Fruit fly (Drosophila melanogaster) whole organism, prepupa: ENCODE measurements around the gene Drsl5.

Experiments used
- CG10669 ChIP-seq: fragments of 200-800 bp; sonication (Bioruptor generic); optimal IDR thresholded peaks from 3 replicates; lab custom pipeline; 2018; ENCODE audit warnings: missing biosample characterization, mild to moderate bottlenecking, missing genetic modification characterization, moderate library complexity
- CG11762 ChIP-seq: fragments of 200-800 bp; sonication (Bioruptor generic); optimal IDR thresholded peaks from 3 replicates; lab custom pipeline; 2016; ENCODE audit warnings: missing biosample characterization, missing genetic modification characterization; ENCODE audit not compliant: insufficient read depth
- CG11902 ChIP-seq: fragments of 200-800 bp; sonication (Bioruptor generic); optimal IDR thresholded peaks from 3 replicates; lab custom pipeline; 2016; ENCODE audit warnings: missing biosample characterization, missing genetic modification characterization
- CG15336 ChIP-seq: fragments of 200-800 bp; sonication (Bioruptor generic); IDR thresholded peaks from 2 replicates; pipeline ENCODE4 v1.3.6; 2022; ENCODE audit warnings: missing biosample characterization, missing genetic modification characterization
- CG16779 ChIP-seq: fragments of 200-800 bp; sonication (Bioruptor generic); optimal IDR thresholded peaks from 3 replicates; lab custom pipeline; 2017; ENCODE audit warnings: missing biosample characterization, mild to moderate bottlenecking, missing genetic modification characterization
- CG3032 ChIP-seq: fragments of 200-800 bp; optimal IDR thresholded peaks from 2 replicates; lab custom pipeline; 2019; ENCODE audit warnings: missing biosample characterization, mild to moderate bottlenecking, missing genetic modification characterization, moderate library complexity
- CG31627 ChIP-seq: fragments of 200-800 bp; sonication (Bioruptor generic); optimal IDR thresholded peaks from 3 replicates; lab custom pipeline; 2016; ENCODE audit warnings: missing biosample characterization, missing genetic modification characterization
- CG32006 ChIP-seq: fragments of 200-800 bp; sonication (Bioruptor generic); optimal IDR thresholded peaks from 3 replicates; lab custom pipeline; 2017; ENCODE audit warnings: missing biosample characterization, mild to moderate bottlenecking, missing genetic modification characterization
- CG3919 ChIP-seq: fragments of 200-800 bp; sonication (Bioruptor generic); optimal IDR thresholded peaks from 3 replicates; lab custom pipeline; 2016; ENCODE audit warnings: missing biosample characterization, missing genetic modification characterization
- CG4318 ChIP-seq: fragments of 200-800 bp; sonication (Bioruptor generic); optimal IDR thresholded peaks from 3 replicates; lab custom pipeline; 2017; ENCODE audit warnings: missing biosample characterization, mild to moderate bottlenecking, missing genetic modification characterization
- CG6163 ChIP-seq: fragments of 200-800 bp; sonication (Bioruptor generic); IDR thresholded peaks from 3 replicates; pipeline ENCODE4 v1.3.6; 2022; ENCODE audit warnings: missing biosample characterization, missing genetic modification characterization
- CG6792 ChIP-seq: fragments of 200-800 bp; sonication (Bioruptor generic); optimal IDR thresholded peaks from 3 replicates; lab custom pipeline; 2016; ENCODE audit warnings: missing biosample characterization, missing genetic modification characterization
- CG6808 ChIP-seq: fragments of 200-800 bp; sonication (Bioruptor generic); optimal IDR thresholded peaks from 3 replicates; lab custom pipeline; 2017; ENCODE audit warnings: missing biosample characterization, missing genetic modification characterization, mild to moderate bottlenecking, moderate library complexity, missing genetic modification reagents
- CG7368 ChIP-seq: fragments of 200-800 bp; sonication (Bioruptor generic); optimal IDR thresholded peaks from 3 replicates; lab custom pipeline; 2016; ENCODE audit warnings: missing biosample characterization, missing genetic modification characterization
- CG8119 ChIP-seq: fragments of 200-800 bp; sonication (Bioruptor generic); IDR thresholded peaks from 3 replicates; pipeline ENCODE4 v1.3.6; 2022; ENCODE audit warnings: missing biosample characterization, missing genetic modification characterization
- CG8319 ChIP-seq: fragments of 200-800 bp; sonication (Bioruptor generic); optimal IDR thresholded peaks from 3 replicates; lab custom pipeline; 2016; ENCODE audit warnings: missing biosample characterization, missing genetic modification characterization
- CG9139 ChIP-seq: fragments of 200-800 bp; sonication (Bioruptor generic); optimal IDR thresholded peaks from 3 replicates; lab custom pipeline; 2017; ENCODE audit warnings: missing biosample characterization, mild to moderate bottlenecking, missing genetic modification characterization
- Eip75B ChIP-seq: fragments of 200-800 bp; sonication (Bioruptor generic); optimal IDR thresholded peaks from 3 replicates; lab custom pipeline; 2016; ENCODE audit warnings: missing biosample characterization, missing genetic modification characterization
- Eip78C ChIP-seq: fragments of 200-800 bp; sonication (Bioruptor generic); peaks from one replicate; lab custom pipeline; 2016; ENCODE audit warnings: missing biosample characterization, missing genetic modification characterization
- Eip93F ChIP-seq: fragments of 200-800 bp; sonication (Bioruptor generic); optimal IDR thresholded peaks from 2 replicates; lab custom pipeline; 2016; ENCODE audit warnings: missing biosample characterization, mild to moderate bottlenecking, missing genetic modification characterization
- Ets21C ChIP-seq: fragments of 200-800 bp; sonication (Bioruptor generic); optimal IDR thresholded peaks from 3 replicates; lab custom pipeline; 2016; ENCODE audit warnings: missing biosample characterization, missing genetic modification characterization
- Hr38 ChIP-seq: sonication (Bioruptor generic); optimal IDR thresholded peaks from 2 replicates; lab custom pipeline; 2016; ENCODE audit warnings: missing biosample characterization, missing genetic modification characterization
- Hr4 ChIP-seq: fragments of 200-800 bp; sonication (Bioruptor generic); optimal IDR thresholded peaks from 3 replicates; lab custom pipeline; 2016; ENCODE audit warnings: missing biosample characterization, missing genetic modification characterization
- OdsH ChIP-seq: fragments of 200-800 bp; sonication (Bioruptor generic); optimal IDR thresholded peaks from 3 replicates; lab custom pipeline; 2016; ENCODE audit warnings: missing biosample characterization, missing genetic modification characterization
- Smox ChIP-seq: fragments of 200-800 bp; sonication (Bioruptor generic); optimal IDR thresholded peaks from 3 replicates; lab custom pipeline; 2016; ENCODE audit warnings: missing biosample characterization, missing genetic modification characterization
- Sox102F ChIP-seq: fragments of 200-800 bp; sonication (Bioruptor generic); optimal IDR thresholded peaks from 2 replicates; lab custom pipeline; 2016; ENCODE audit warnings: missing biosample characterization, mild to moderate bottlenecking, missing genetic modification characterization
- Sox14 ChIP-seq: fragments of 200-800 bp; sonication (Bioruptor generic); optimal IDR thresholded peaks from 3 replicates; lab custom pipeline; 2016; ENCODE audit warnings: missing biosample characterization, missing genetic modification characterization
- achi ChIP-seq: fragments of 200-800 bp; sonication (Bioruptor generic); optimal IDR thresholded peaks from 3 replicates; lab custom pipeline; 2016; ENCODE audit warnings: missing biosample characterization, missing genetic modification characterization
- acj6 ChIP-seq: fragments of 200-800 bp; sonication (Bioruptor generic); optimal IDR thresholded peaks from 3 replicates; lab custom pipeline; 2016; ENCODE audit warnings: missing biosample characterization, missing genetic modification characterization
- cyc ChIP-seq: fragments of 200-800 bp; sonication (Bioruptor generic); optimal IDR thresholded peaks from 3 replicates; lab custom pipeline; 2016; ENCODE audit warnings: missing biosample characterization, missing genetic modification characterization
- dsx ChIP-seq: fragments of 200-800 bp; optimal IDR thresholded peaks from 3 replicates; lab custom pipeline; 2019; ENCODE audit warnings: missing biosample characterization, mild to moderate bottlenecking, missing genetic modification characterization, moderate library complexity; ENCODE audit not compliant: poor library complexity, severe bottlenecking
- esn ChIP-seq: fragments of 200-800 bp; sonication (Bioruptor generic); optimal IDR thresholded peaks from 2 replicates; lab custom pipeline; 2016; ENCODE audit warnings: missing biosample characterization, mild to moderate bottlenecking, missing genetic modification characterization, moderate library complexity
- fd59A ChIP-seq: fragments of 200-800 bp; sonication (Bioruptor generic); optimal IDR thresholded peaks from 2 replicates; lab custom pipeline; 2017; ENCODE audit warnings: missing biosample characterization, mild to moderate bottlenecking, missing genetic modification characterization, missing genetic modification reagents
- fd85E ChIP-seq: fragments of 200-800 bp; sonication (Bioruptor generic); optimal IDR thresholded peaks from 3 replicates; lab custom pipeline; 2016; ENCODE audit warnings: missing biosample characterization, missing genetic modification characterization
- fkh ChIP-seq: fragments of 200-800 bp; sonication (Bioruptor generic); optimal IDR thresholded peaks from 3 replicates; lab custom pipeline; 2017; ENCODE audit warnings: missing biosample characterization, mild to moderate bottlenecking, missing genetic modification characterization, moderate library complexity
- net ChIP-seq: fragments of 200-800 bp; sonication (Bioruptor generic); optimal IDR thresholded peaks from 3 replicates; lab custom pipeline; 2016; ENCODE audit warnings: missing biosample characterization, missing genetic modification characterization
- salr ChIP-seq, 2 experiments: fragments of 200-800 bp; sonication (Bioruptor generic); optimal IDR thresholded peaks; 3 replicates each; lab custom pipeline; 2016 to 2018; ENCODE audit warnings: missing biosample characterization in 2 of 2, missing genetic modification characterization in 2 of 2, mild to moderate bottlenecking in 1 of 2
- spab ChIP-seq: fragments of 200-800 bp; sonication (Bioruptor generic); optimal IDR thresholded peaks from 2 replicates; lab custom pipeline; 2017; ENCODE audit warnings: missing biosample characterization, mild to moderate bottlenecking, missing genetic modification characterization, missing genetic modification reagents
- svp ChIP-seq: fragments of 200-800 bp; sonication (Bioruptor generic); peaks from one replicate; lab custom pipeline; 2016; ENCODE audit warnings: missing biosample characterization, missing genetic modification characterization
- topi ChIP-seq: fragments of 200-800 bp; sonication (Bioruptor generic); optimal IDR thresholded peaks from 3 replicates; lab custom pipeline; 2016; ENCODE audit warnings: missing biosample characterization, missing genetic modification characterization
- vri ChIP-seq: fragments of 200-800 bp; sonication (Bioruptor generic); optimal IDR thresholded peaks from 3 replicates; lab custom pipeline; 2016; ENCODE audit warnings: missing biosample characterization, mild to moderate bottlenecking, missing genetic modification characterization

The Drsl5 gene

DNA sequence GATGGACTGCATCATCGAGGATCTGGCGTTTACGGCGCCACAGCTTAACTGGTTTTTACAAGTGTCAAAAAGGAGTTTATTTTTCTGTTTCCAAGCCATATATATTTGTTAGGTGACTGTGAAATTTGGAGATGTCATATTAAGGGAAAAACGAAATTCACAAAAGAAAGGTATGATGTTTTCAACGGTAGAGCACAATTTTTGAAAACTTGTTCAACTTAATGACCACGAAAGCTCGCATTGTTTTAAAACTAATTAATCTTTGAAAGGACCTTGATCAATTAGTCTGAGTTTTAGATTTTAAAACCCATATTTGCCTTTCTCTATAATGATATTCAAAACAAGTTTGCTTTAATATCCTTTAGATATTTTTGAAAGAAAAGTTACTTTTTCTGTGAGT, 12.2 kb downstream of the Drsl5 start, which contains the start of gene Strip:
Gene Strip (minus strand): TSS at position 101 of the 400 bp plus-strand sequence.
- TF ChIP-seq net (no peak), CG31627 (GFP tag; lab: Kevin White, UChicago) (no peak), esn (no peak), Eip75B (GFP tag; lab: Kevin White, UChicago) (no peak), OdsH (GFP tag; lab: Kevin White, UChicago) (no peak), fkh (no peak), Hr4 (GFP tag; lab: Kevin White, UChicago) (no peak), achi (GFP tag; lab: Kevin White, UChicago) (no peak), salr (GFP tag; optimal IDR thresholded peaks at IDR 0.05; lab: Kevin White, UChicago) (no peak), CG6808 (GFP tag; lab: Kevin White, UChicago) (no peak), CG11902 (GFP tag; lab: Kevin White, UChicago) (no peak), CG15336 (GFP tag; lab: Robert Waterston, UW) (no peak), CG16779 (no peak), Hr38 (GFP tag; lab: Kevin White, UChicago) (no peak), CG9139 (no peak), CG7368 (GFP tag; lab: Kevin White, UChicago) (no peak)
- TF ChIP-seq, all 60 proteins: peak for 0

- no peak for TF ChIP-seq CG6792
- no peak for TF ChIP-seq CG4318 (GFP tag; lab: Kevin White, UChicago)
- 0 out of 3 replicates have a peak, but pooled peaks have one; percentile 3 for TF ChIP-seq CG8119 (GFP tag; lab: Robert Waterston, UW)
These were observed 13.2 kb downstream of the Drsl5 start, which contains the start of gene CG14961 for dm6 chr3L:3329763-3330162. TSS of gene CG14961 (plus strand) at chr3L:3330063.

DNA sequence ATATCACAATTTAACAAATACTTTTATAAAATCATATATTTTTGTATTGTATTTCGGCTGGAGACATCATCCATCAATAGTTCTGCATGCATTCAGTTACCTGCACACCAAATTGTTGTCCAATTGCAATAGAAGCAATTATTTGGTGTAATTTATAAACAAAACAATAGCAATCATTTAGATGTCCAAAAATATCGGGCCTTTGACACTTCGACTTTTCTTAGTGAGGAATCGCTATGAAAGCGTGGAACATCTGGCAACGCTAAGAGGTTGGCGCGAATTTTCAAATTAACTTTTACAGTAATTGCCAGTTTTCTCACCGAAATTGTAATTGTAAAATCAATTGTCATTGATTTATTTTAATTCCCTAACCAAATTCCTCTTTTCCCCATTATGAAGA, 18.2 kb downstream of the Drsl5 start, which contains the start of gene CG14969:
Gene CG14969 (minus strand): TSS at position 195 of the 400 bp plus-strand sequence.
- TF ChIP-seq esn (peak; percentile 21), topi (GFP tag; lab: Kevin White, UChicago) (no peak)
- TF ChIP-seq, all 60 proteins: peak for 1

- TF ChIP-seq CG11902 (GFP tag; lab: Kevin White, UChicago) (no peak), CG6792 (no peak), achi (GFP tag; lab: Kevin White, UChicago) (no peak), svp (GFP tag; lab: Kevin White, UChicago) (no peak), CG10669 (GFP tag; lab: Kevin White, UChicago) (no peak), topi (GFP tag; lab: Kevin White, UChicago) (no peak), cyc (no peak), Sox102F (GFP tag; lab: Kevin White, UChicago) (no peak), fd85E (no peak), Ets21C (GFP tag; lab: Kevin White, UChicago) (no peak), CG16779 (no peak)
These were observed 19.1 kb downstream of the Drsl5 start, which contains the start of gene Drsl1 for dm6 chr3L:3335688-3336087. TSS of gene Drsl1 (minus strand) at chr3L:3335788.

DNA sequence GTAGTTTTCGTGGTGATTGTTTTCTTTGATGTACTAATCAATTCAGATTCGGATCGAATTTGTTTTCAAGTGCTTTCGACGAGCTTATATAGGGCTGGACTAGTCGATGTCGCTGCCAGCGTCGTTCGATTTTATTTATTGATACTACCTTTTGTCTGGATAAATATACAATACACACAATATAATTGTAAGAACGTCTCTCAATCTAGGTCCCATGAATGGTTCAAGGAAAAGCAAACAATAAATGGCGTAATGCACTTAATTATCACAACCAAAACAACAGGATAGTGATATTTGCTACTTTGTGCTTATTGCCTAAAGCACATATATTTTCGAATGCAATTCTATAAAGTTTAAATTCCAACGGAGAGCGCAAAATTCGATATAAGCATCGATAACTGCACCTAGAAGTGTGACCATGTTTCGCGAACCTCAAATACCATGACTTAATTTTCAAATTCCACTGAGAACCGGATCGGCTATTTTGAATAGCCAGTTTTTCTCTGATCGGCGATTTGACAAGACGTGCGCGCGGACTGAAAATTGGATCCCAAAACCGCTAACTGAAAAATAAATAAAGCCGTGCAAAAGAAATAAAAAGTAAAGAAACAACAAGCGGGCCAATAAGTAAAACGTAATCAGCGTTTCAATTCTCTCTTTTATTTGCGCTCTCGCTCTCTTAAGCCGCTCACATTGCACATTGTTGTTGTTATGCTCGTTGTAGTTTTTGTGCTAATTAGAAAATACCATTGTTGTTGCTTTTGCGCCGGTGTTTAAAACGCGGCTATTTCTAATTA, 20.0 kb downstream of the Drsl5 start, which contains the start of the genes Drsl6 and kst:
Gene Drsl6 (minus strand): TSS at position 51 of the 797 bp plus-strand sequence.
Gene kst (plus strand): TSS at position 493 of the 797 bp plus-strand sequence.
- TF ChIP-seq dsx (no peak), Eip93F (GFP tag; lab: Kevin White, UChicago) (no peak), fd85E (no peak), CG11902 (GFP tag; lab: Kevin White, UChicago) (no peak), CG16779 (no peak), CG6808 (GFP tag; lab: Kevin White, UChicago) (peak; percentile 28), Smox (GFP tag; lab: Kevin White, UChicago) (no peak), CG3919 (GFP tag; lab: Kevin White, UChicago) (no peak), CG6163 (peak; percentile 74), OdsH (GFP tag; lab: Kevin White, UChicago) (no peak), CG8319 (GFP tag; lab: Kevin White, UChicago) (no peak), CG15336 (GFP tag; lab: Robert Waterston, UW) (peak; percentile 50), vri (GFP tag; lab: Kevin White, UChicago) (peak; percentile 62), CG32006 (no peak), CG9139 (peak; percentile 11), spab (GFP tag; lab: Kevin White, UChicago) (no peak), Eip75B (GFP tag; lab: Kevin White, UChicago) (no peak), fd59A (no peak), esn (peak; percentile 35), Sox14 (GFP tag; lab: Kevin White, UChicago) (peak; percentile 14), Eip78C (GFP tag; lab: Kevin White, UChicago) (peak; percentile 56), CG11762 (GFP tag; lab: Kevin White, UChicago) (no peak), acj6 (GFP tag; lab: Kevin White, UChicago) (no peak), CG3032 (tag; lab: Kevin White, UChicago) (peak; percentile 53), Hr38 (GFP tag; lab: Kevin White, UChicago) (no peak)
